Worm (Caenorhabditis elegans) whole organism, mixed stage, embryonic: ENCODE data around the gene F40G9.8.

ENCODE experiments used
- bed-3 ChIP-seq: fragments of 200-800 bp; sonication (Bioruptor generic); optimal IDR thresholded peaks from 3 replicates; lab custom pipeline; 2018; ENCODE audit warnings: mild to moderate bottlenecking, missing genetic modification characterization, moderate library complexity, missing compliant biosample characterization
- blmp-1 ChIP-seq: fragments of 150-350 bp; optimal IDR thresholded peaks from 2 replicates; lab custom pipeline; 2014; ENCODE audit warnings: missing biosample characterization, missing genetic modification characterization
- ces-1 ChIP-seq: fragments of 150-350 bp; optimal IDR thresholded peaks from 2 replicates; lab custom pipeline; 2014; ENCODE audit warnings: missing biosample characterization, missing genetic modification reagents, missing genetic modification characterization
- cnd-1 ChIP-seq: fragments of 200-800 bp; sonication (Bioruptor generic); optimal IDR thresholded peaks from 2 replicates; lab custom pipeline; 2018; ENCODE audit warnings: mild to moderate bottlenecking, missing genetic modification characterization, missing compliant biosample characterization
- lin-13 ChIP-seq: fragments of 150-350 bp; optimal IDR thresholded peaks from 2 replicates; lab custom pipeline; 2014; ENCODE audit warnings: missing biosample characterization, missing genetic modification characterization
- lsy-2 ChIP-seq: fragments of 150-350 bp; optimal IDR thresholded peaks from 2 replicates; lab custom pipeline; 2014; ENCODE audit warnings: missing biosample characterization, missing genetic modification characterization
- mep-1 ChIP-seq: fragments of 150-350 bp; optimal IDR thresholded peaks from 2 replicates; lab custom pipeline; 2017; ENCODE audit warnings: missing biosample characterization, missing genetic modification reagents, missing genetic modification characterization, inconsistent platforms
- nhr-12 ChIP-seq: fragments of 150-350 bp; optimal IDR thresholded peaks from 2 replicates; lab custom pipeline; 2014; ENCODE audit warnings: missing biosample characterization, missing genetic modification characterization
- nhr-28 ChIP-seq: fragments of 150-350 bp; optimal IDR thresholded peaks from 2 replicates; lab custom pipeline; 2014; ENCODE audit warnings: missing biosample characterization, missing genetic modification characterization
- pha-4 ChIP-seq: fragments of 150-350 bp; optimal IDR thresholded peaks from 2 replicates; lab custom pipeline; 2018; ENCODE audit warnings: missing biosample characterization, missing genetic modification reagents, missing genetic modification characterization
- snpc-4 ChIP-seq: fragments of 150-350 bp; optimal IDR thresholded peaks from 2 replicates; lab custom pipeline; 2014; ENCODE audit warnings: missing biosample characterization, missing genetic modification characterization
- ztf-11 ChIP-seq: fragments of 150-350 bp; optimal IDR thresholded peaks from 2 replicates; lab custom pipeline; 2014; ENCODE audit warnings: missing biosample characterization, missing genetic modification characterization

DNA sequence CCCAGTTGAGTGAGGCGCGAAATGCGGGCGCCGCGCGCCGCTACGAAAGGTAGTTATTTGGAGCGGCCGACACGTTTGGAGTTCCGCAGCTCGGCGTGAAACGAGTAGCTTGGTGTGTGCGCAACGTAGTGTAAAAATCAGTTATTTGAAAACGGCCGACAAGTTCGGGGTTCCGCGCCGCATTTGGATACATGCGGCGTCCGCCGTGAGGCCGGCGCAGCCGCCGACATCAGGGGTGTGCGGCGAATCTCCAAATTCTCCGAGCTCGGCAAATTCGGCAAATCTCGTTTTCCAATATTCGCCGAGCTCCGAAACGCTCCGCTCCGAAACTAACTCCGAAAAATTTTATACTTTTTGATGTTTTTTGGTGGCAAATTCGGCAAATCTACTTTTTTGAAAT, 6.7 kb downstream of the F40G9.8 start:
- TF ChIP-seq lsy-2 (tag; lab: Kevin White, UChicago) (no peak), pha-4 (no peak), mep-1 (tag; lab: Kevin White, UChicago) (no peak), snpc-4 (tag; lab: Kevin White, UChicago) (no peak), blmp-1 (tag; lab: Kevin White, UChicago) (no peak), cnd-1 (tag; lab: Kevin White, UChicago) (no peak), nhr-28 (no peak), ces-1 (GFP tag; lab: Kevin White, UChicago) (no peak), bed-3 (GFP tag; lab: Kevin White, UChicago) (no peak), lin-13 (tag; lab: Kevin White, UChicago) (no peak), ztf-11 (no peak), nhr-12 (tag; lab: Kevin White, UChicago) (no peak)
